Fruit fly (Drosophila melanogaster): ENCODE data around the gene CG9630.

DNA sequence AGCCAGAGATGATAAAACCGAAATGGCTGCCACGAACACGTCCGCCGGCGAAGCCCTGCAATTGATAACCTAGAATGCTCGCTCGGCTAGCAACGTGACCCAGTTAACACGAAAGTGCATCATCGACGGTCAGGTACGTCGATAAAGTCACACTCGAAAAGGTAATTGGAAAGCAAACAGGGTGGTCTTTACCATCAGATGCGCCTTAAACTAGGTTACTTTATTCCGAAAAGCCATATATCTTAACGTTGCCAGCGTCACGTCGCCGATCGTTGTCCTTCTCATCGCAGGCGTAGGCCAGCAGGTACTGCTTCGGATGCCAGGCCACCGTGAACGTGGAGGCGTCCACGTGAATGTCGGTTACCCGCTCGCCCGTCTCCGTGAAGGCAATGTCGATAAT is 37.6 kb upstream of the CG9630 start:
- TF ChIP-seq Ets21C (GFP tag; optimal IDR thresholded peaks at IDR 0.05) = no peak
- TF ChIP-seq CG6854 (GFP tag; optimal IDR thresholded peaks at IDR 0.05) = no peak
- no peak for TF ChIP-seq CG7368 (GFP tag; optimal IDR thresholded peaks at IDR 0.05)
- no peak for TF ChIP-seq CG32006 (GFP tag; optimal IDR thresholded peaks at IDR 0.05)
- no peak for TF ChIP-seq OdsH (GFP tag; optimal IDR thresholded peaks at IDR 0.05)
- TF ChIP-seq ss (GFP tag; optimal IDR thresholded peaks at IDR 0.05) = no peak
